Worm (Caenorhabditis elegans): Measurements from ENCODE around the gene R09D1.14.

DNA sequence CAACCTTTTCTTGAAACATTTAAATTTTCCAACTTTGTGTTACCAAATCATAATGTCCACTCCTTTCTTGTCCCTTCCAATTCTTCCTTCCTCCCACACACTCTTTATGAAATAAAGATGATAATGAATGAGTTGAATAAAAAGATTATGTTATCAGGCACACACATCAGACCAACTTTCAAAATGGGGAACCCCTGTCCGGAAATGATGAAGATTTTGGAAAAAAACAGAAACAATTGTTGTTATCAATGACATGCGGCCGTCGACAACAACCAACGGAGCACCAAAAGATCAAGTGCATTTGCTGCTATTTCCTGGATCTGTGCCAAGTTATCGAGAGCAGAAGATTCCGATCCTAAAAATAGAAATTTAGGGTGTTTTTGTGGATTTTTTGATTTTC, 24.0 kb upstream of the R09D1.14 start:
- TF ChIP-seq flt-1 (GFP tag; IDR thresholded peaks at IDR 0.05), result no peak
- no peak for TF ChIP-seq tab-1 (GFP tag; IDR thresholded peaks at IDR 0.05)
- no peak for TF ChIP-seq klf-2 (GFP tag; conservative IDR thresholded peaks at IDR 0.05)
